Worm (Caenorhabditis elegans) whole organism, L1 larva: ENCODE measurements around the gene C07D10.1.

Source experiments
- C04F5.9 ChIP-seq: sonication (generic microtip); optimal IDR thresholded peaks from 2 replicates; lab custom pipeline; 2016; ENCODE audit warnings: missing genetic modification characterization, missing compliant biosample characterization
- C34B4.2 ChIP-seq: sonication (generic microtip); optimal IDR thresholded peaks from 2 replicates; lab custom pipeline; 2017; ENCODE audit warnings: mild to moderate bottlenecking, missing genetic modification characterization, missing compliant biosample characterization
- F16B12.6 ChIP-seq: fragments of 150-350 bp; optimal IDR thresholded peaks from 2 replicates; lab custom pipeline; 2014; ENCODE audit warnings: missing biosample characterization, missing genetic modification characterization
- Y116A8C.19 ChIP-seq: sonication (generic microtip); optimal IDR thresholded peaks from 2 replicates; lab custom pipeline; 2016; ENCODE audit warnings: missing compliant biosample characterization, missing genetic modification characterization, borderline replicate concordance
- aha-1 ChIP-seq: fragments of 150-350 bp; optimal IDR thresholded peaks from 2 replicates; lab custom pipeline; 2014; ENCODE audit warnings: missing biosample characterization, missing genetic modification characterization
- aly-2 ChIP-seq: fragments of 150-350 bp; optimal IDR thresholded peaks from 2 replicates; lab custom pipeline; 2014; ENCODE audit warnings: missing biosample characterization, missing genetic modification characterization
- ama-1 ChIP-seq: fragments of 150-350 bp; optimal IDR thresholded peaks from 2 replicates; lab custom pipeline; 2014
- blmp-1 ChIP-seq: fragments of 150-350 bp; optimal IDR thresholded peaks from 2 replicates; lab custom pipeline; 2014; ENCODE audit warnings: missing biosample characterization, missing genetic modification characterization
- ceh-82 ChIP-seq, 3 experiments: fragments of 150-350 bp in 1 of 3; sonication (generic microtip) in 2 of 3; optimal IDR thresholded peaks; 2 replicates each; lab custom pipeline; 2014 to 2017; ENCODE audit warnings: missing biosample characterization in 3 of 3, missing genetic modification characterization in 3 of 3
- ceh-90 ChIP-seq: sonication (generic microtip); optimal IDR thresholded peaks from 2 replicates; lab custom pipeline; 2016; ENCODE audit warnings: missing genetic modification characterization, missing compliant biosample characterization
- dpl-1 ChIP-seq, 3 experiments: fragments of 150-350 bp in 2 of 3; sonication (generic microtip) in 1 of 3; optimal IDR thresholded peaks; 2 replicates each; lab custom pipeline; 2014 to 2017; ENCODE audit warnings: missing biosample characterization in 3 of 3, missing genetic modification characterization in 3 of 3, missing genetic modification reagents in 3 of 3
- dsc-1 ChIP-seq: sonication (generic microtip); optimal IDR thresholded peaks from 2 replicates; lab custom pipeline; 2016; ENCODE audit warnings: mild to moderate bottlenecking, missing genetic modification characterization, missing compliant biosample characterization
- efl-1 ChIP-seq, 4 experiments: fragments of 150-350 bp; optimal IDR thresholded peaks in 3 of 4; peaks in 1 of 4; 1 replicate in 1 of 4; 2 replicates in 3 of 4; lab custom pipeline; 2014; ENCODE audit warnings: missing biosample characterization in 2 of 4, missing genetic modification characterization in 2 of 4, missing genetic modification reagents in 2 of 4
- fkh-10 ChIP-seq: sonication (generic microtip); optimal IDR thresholded peaks from 2 replicates; lab custom pipeline; 2017; ENCODE audit warnings: missing biosample characterization, missing genetic modification reagents, missing genetic modification characterization
- fkh-4 ChIP-seq: sonication (generic microtip); optimal IDR thresholded peaks from 2 replicates; lab custom pipeline; 2016; ENCODE audit warnings: missing compliant biosample characterization, missing genetic modification characterization, borderline replicate concordance
- fkh-8 ChIP-seq: sonication (generic microtip); optimal IDR thresholded peaks from 2 replicates; lab custom pipeline; 2016; ENCODE audit warnings: mild to moderate bottlenecking, missing genetic modification characterization, missing compliant biosample characterization
- hlh-4 ChIP-seq: sonication (generic microtip); optimal IDR thresholded peaks from 2 replicates; lab custom pipeline; 2016; ENCODE audit warnings: mild to moderate bottlenecking, missing genetic modification characterization, missing compliant biosample characterization
- irx-1 ChIP-seq: sonication (generic microtip); optimal IDR thresholded peaks from 2 replicates; lab custom pipeline; 2016; ENCODE audit warnings: missing genetic modification characterization, missing compliant biosample characterization
- isw-1 ChIP-seq: fragments of 200-800 bp; sonication (Bioruptor generic); IDR thresholded peaks from 2 replicates; pipeline ENCODE4 v1.3.6; 2022; ENCODE audit warnings: missing genetic modification characterization, missing compliant biosample characterization
- jun-1 ChIP-seq: fragments of 150-350 bp; optimal IDR thresholded peaks from 2 replicates; lab custom pipeline; 2014; ENCODE audit warnings: missing biosample characterization, missing genetic modification reagents, missing genetic modification characterization
- lin-13 ChIP-seq: fragments of 150-350 bp; optimal IDR thresholded peaks from 2 replicates; lab custom pipeline; 2014; ENCODE audit warnings: missing biosample characterization, missing genetic modification reagents, missing genetic modification characterization
- lin-14 ChIP-seq: fragments of 200-800 bp; sonication (Bioruptor generic); optimal IDR thresholded peaks from 2 replicates; lab custom pipeline; 2018; ENCODE audit warnings: mild to moderate bottlenecking, missing genetic modification characterization, moderate library complexity, missing compliant biosample characterization
- lin-35 ChIP-seq, 2 experiments: fragments of 150-350 bp; optimal IDR thresholded peaks; 2 replicates each; lab custom pipeline; 2014; ENCODE audit warnings: missing biosample characterization in 2 of 2, missing genetic modification characterization in 2 of 2, missing genetic modification reagents in 2 of 2
- lsy-2 ChIP-seq, 2 experiments: fragments of 150-350 bp; optimal IDR thresholded peaks; 2 replicates each; lab custom pipeline; 2014; ENCODE audit warnings: missing biosample characterization in 2 of 2, missing genetic modification characterization in 2 of 2
- mab-9 ChIP-seq: fragments of 200-800 bp; sonication (Bioruptor generic); IDR thresholded peaks from 2 replicates; pipeline ENCODE4 v1.3.6; 2022; ENCODE audit warnings: missing genetic modification reagents, missing genetic modification characterization, missing compliant biosample characterization
- nhr-11 ChIP-seq: fragments of 150-350 bp; optimal IDR thresholded peaks from 2 replicates; lab custom pipeline; 2014; ENCODE audit warnings: missing biosample characterization, missing genetic modification characterization
- nhr-12 ChIP-seq: sonication (generic microtip); optimal IDR thresholded peaks from 2 replicates; lab custom pipeline; 2017; ENCODE audit warnings: missing biosample characterization, missing genetic modification characterization
- nhr-20 ChIP-seq: sonication (generic microtip); optimal IDR thresholded peaks from 2 replicates; lab custom pipeline; 2016; ENCODE audit warnings: mild to moderate bottlenecking, missing genetic modification characterization, missing compliant biosample characterization
- nhr-47 ChIP-seq: sonication (generic microtip); optimal IDR thresholded peaks from 2 replicates; lab custom pipeline; 2016; ENCODE audit warnings: mild to moderate bottlenecking, missing genetic modification characterization, moderate library complexity, missing compliant biosample characterization
- nhr-71 ChIP-seq: sonication (generic microtip); optimal IDR thresholded peaks from 2 replicates; lab custom pipeline; 2016; ENCODE audit warnings: mild to moderate bottlenecking, missing genetic modification characterization, moderate library complexity, missing compliant biosample characterization
- nhr-76 ChIP-seq: sonication (generic microtip); optimal IDR thresholded peaks from 2 replicates; lab custom pipeline; 2017; ENCODE audit warnings: missing biosample characterization, missing genetic modification characterization
- nhr-77 ChIP-seq: fragments of 150-350 bp; optimal IDR thresholded peaks from 2 replicates; lab custom pipeline; 2014; ENCODE audit warnings: missing biosample characterization, missing genetic modification characterization
- nhr-85 ChIP-seq: sonication (generic microtip); peaks from one replicate; lab custom pipeline; 2016; ENCODE audit warnings: missing genetic modification characterization, inconsistent platforms, missing compliant biosample characterization
- nhr-90 ChIP-seq: sonication (generic microtip); optimal IDR thresholded peaks from 2 replicates; lab custom pipeline; 2016; ENCODE audit warnings: mild to moderate bottlenecking, missing genetic modification characterization, missing compliant biosample characterization; ENCODE audit not compliant: poor library complexity
- pag-3 ChIP-seq: sonication (generic microtip); optimal IDR thresholded peaks from 2 replicates; lab custom pipeline; 2017; ENCODE audit warnings: missing genetic modification characterization, mild to moderate bottlenecking, missing compliant biosample characterization, antibody characterized with exemption, borderline replicate concordance; ENCODE audit not compliant: insufficient read depth
- pqm-1 ChIP-seq: sonication (generic microtip); optimal IDR thresholded peaks from 3 replicates; lab custom pipeline; 2017; ENCODE audit warnings: missing biosample characterization, missing genetic modification characterization
- rnt-1 ChIP-seq: sonication (generic microtip); optimal IDR thresholded peaks from 2 replicates; lab custom pipeline; 2016; ENCODE audit warnings: mild to moderate bottlenecking, missing genetic modification characterization, moderate library complexity, missing compliant biosample characterization
- skn-1 ChIP-seq: fragments of 150-350 bp; optimal IDR thresholded peaks from 2 replicates; lab custom pipeline; 2014; ENCODE audit warnings: missing biosample characterization, missing genetic modification characterization
- snu-23 ChIP-seq: sonication (generic microtip); optimal IDR thresholded peaks from 2 replicates; lab custom pipeline; 2016; ENCODE audit warnings: missing genetic modification characterization, missing compliant biosample characterization
- sptf-1 ChIP-seq: fragments of 150-350 bp; optimal IDR thresholded peaks from 2 replicates; lab custom pipeline; 2014; ENCODE audit warnings: missing biosample characterization, missing genetic modification characterization
- sup-37 ChIP-seq: fragments of 200-800 bp; sonication (Bioruptor generic); optimal IDR thresholded peaks from 2 replicates; lab custom pipeline; 2018; ENCODE audit warnings: mild to moderate bottlenecking, missing genetic modification characterization, missing compliant biosample characterization
- swsn-7 ChIP-seq: sonication (generic microtip); optimal IDR thresholded peaks from 2 replicates; lab custom pipeline; 2016; ENCODE audit warnings: missing genetic modification characterization, missing compliant biosample characterization
- tlp-1 ChIP-seq: fragments of 150-350 bp; optimal IDR thresholded peaks from 2 replicates; lab custom pipeline; 2014; ENCODE audit warnings: missing biosample characterization, missing genetic modification characterization
- unc-130 ChIP-seq: fragments of 150-350 bp; optimal IDR thresholded peaks from 2 replicates; lab custom pipeline; 2017; ENCODE audit warnings: missing biosample characterization, missing genetic modification characterization, inconsistent platforms
- unc-30 ChIP-seq: sonication (generic microtip); optimal IDR thresholded peaks from 2 replicates; lab custom pipeline; 2017; ENCODE audit warnings: missing biosample characterization, missing genetic modification characterization
- xbp-1 ChIP-seq: sonication (generic microtip); optimal IDR thresholded peaks from 2 replicates; lab custom pipeline; 2016; ENCODE audit warnings: missing genetic modification characterization, missing compliant biosample characterization

The C07D10.1 gene

DNA sequence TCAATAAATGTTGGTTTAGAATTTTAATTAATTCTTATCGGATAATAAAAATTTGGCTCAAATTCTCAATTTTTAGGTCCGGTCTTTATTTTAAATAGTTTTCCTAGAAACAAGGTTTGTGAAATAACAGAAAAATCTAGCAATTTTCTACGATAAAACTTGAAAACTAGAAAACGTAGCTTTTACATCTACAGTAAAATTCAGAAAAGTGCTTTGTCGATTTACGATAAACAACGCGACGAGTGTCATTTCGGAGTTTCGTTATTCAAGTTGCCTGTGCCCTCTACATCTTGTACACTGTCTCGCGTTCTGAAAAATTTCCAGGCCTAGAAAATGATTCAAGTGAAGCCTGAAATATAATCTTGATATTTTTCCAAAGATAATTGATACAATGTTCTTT is 42.0 kb upstream of the C07D10.1 start:
- TF ChIP-seq lin-13 (GFP tag; lab: Kevin White, UChicago), result no peak
- TF ChIP-seq xbp-1 (tag; lab: Kevin White, UChicago), result peak; percentile 67
- TF ChIP-seq aly-2 (tag; lab: Kevin White, UChicago), result no peak
- TF ChIP-seq pqm-1, result no peak
- TF ChIP-seq sptf-1 (tag; lab: Kevin White, UChicago), result no peak
- TF ChIP-seq fkh-10 (GFP tag; lab: Kevin White, UChicago), result no peak
- peak; percentile 44 for TF ChIP-seq blmp-1 (tag; lab: Kevin White, UChicago)
- no peak for TF ChIP-seq dsc-1 (tag; lab: Kevin White, UChicago)
- TF ChIP-seq skn-1 (tag; lab: Kevin White, UChicago), result peak; percentile 34
- TF ChIP-seq ceh-90 (tag; lab: Kevin White, UChicago), result no peak
- peak in 1 of 3 experiments; percentile 37 for TF ChIP-seq ceh-82 (tag; optimal IDR thresholded peaks at IDR 0.05; lab: Kevin White, UChicago)
- peak; percentile 5 for TF ChIP-seq nhr-85 (tag; lab: Kevin White, UChicago)
- TF ChIP-seq efl-1 (optimal IDR thresholded peaks at IDR 0.05; lab: Kevin White, UChicago), result peak; percentile 38 to 51
- peak; percentile 27 to 65 for TF ChIP-seq efl-1 (GFP tag; optimal IDR thresholded peaks at IDR 0.05 in 1 of 2; lab: Kevin White, UChicago)
- TF ChIP-seq mab-9 (GFP tag; lab: Robert Waterston, UW), result no peak
- TF ChIP-seq lin-35 (GFP tag; optimal IDR thresholded peaks at IDR 0.05; lab: Kevin White, UChicago), result peak; percentile 26 to 58
- TF ChIP-seq aha-1 (tag; lab: Kevin White, UChicago), result no peak
- no peak for TF ChIP-seq nhr-76 (tag; lab: Kevin White, UChicago)
- no peak for TF ChIP-seq fkh-8
- TF ChIP-seq lsy-2 (tag; optimal IDR thresholded peaks at IDR 0.05; lab: Kevin White, UChicago), result peak in 1 of 2 experiments; percentile 80
- TF ChIP-seq snu-23, result peak; percentile 30
- TF ChIP-seq dpl-1 (GFP tag; optimal IDR thresholded peaks at IDR 0.05; lab: Kevin White, UChicago), result peak; percentile 9 to 42 (median 33)

DNA sequence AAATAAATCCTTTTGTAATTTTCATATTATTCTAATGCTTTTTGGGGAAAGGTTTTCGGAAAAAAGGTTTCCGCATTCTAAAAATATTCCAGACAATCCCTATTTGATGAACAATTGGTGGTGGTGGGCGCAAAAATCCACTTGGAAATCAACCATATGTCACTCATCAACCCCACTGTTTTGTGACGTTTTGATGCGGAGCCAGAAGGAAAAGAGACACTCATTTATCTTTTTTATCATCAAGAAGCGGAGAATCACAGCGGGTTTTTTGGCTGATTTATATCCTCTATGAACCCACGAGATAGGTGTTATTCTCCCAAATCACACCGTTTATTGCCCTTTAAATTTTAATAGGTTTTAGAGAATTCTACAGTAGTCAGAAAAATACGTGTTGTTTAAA is 41.6 kb upstream of the C07D10.1 start:
- no peak for TF ChIP-seq fkh-8
- TF ChIP-seq ama-1 (lab: Kevin White, UChicago), result no peak
- TF ChIP-seq lin-14, result peak; percentile 30
- TF ChIP-seq rnt-1, result peak; percentile 68
- TF ChIP-seq nhr-71 (tag; lab: Kevin White, UChicago), result peak; percentile 8

ce11 chrII:7358489-7358943 is 40.3 kb upstream of the C07D10.1 start, which contains the start of gene insc-1:
Gene insc-1, plus strand, starts transcription at chrII:7358893.
- TF ChIP-seq blmp-1 (tag; lab: Kevin White, UChicago) (peak; percentile 97), sup-37 (GFP tag; lab: Kevin White, UChicago) (no peak)
- TF ChIP-seq, all 84 proteins: peak for 1

- TF ChIP-seq tlp-1 (tag; lab: Kevin White, UChicago) (no peak), fkh-4 (tag; lab: Kevin White, UChicago) (no peak), F16B12.6 (no peak), Y116A8C.19 (tag; lab: Kevin White, UChicago) (no peak), nhr-77 (tag; lab: Kevin White, UChicago) (no peak), fkh-8 (no peak), C34B4.2 (tag; lab: Kevin White, UChicago) (no peak), mab-9 (GFP tag; lab: Robert Waterston, UW) (no peak), pag-3 (tag; lab: Kevin White, UChicago) (peak; percentile 9), nhr-71 (tag; lab: Kevin White, UChicago) (peak; percentile 47), lsy-2 (tag; optimal IDR thresholded peaks at IDR 0.05; lab: Kevin White, UChicago) (peak; percentile 14 to 57), sup-37 (GFP tag; lab: Kevin White, UChicago) (no peak), isw-1 (GFP tag; lab: Robert Waterston, UW) (no peak), pqm-1 (no peak), nhr-11 (tag; lab: Kevin White, UChicago) (no peak), unc-30 (tag; lab: Kevin White, UChicago) (no peak), nhr-12 (tag; lab: Kevin White, UChicago) (no peak), C04F5.9 (tag; lab: Kevin White, UChicago) (no peak), blmp-1 (tag; lab: Kevin White, UChicago) (peak; percentile 61), lin-13 (GFP tag; lab: Kevin White, UChicago) (no peak), nhr-90 (tag; lab: Kevin White, UChicago) (no peak), nhr-20 (peak; percentile 36), hlh-4 (no peak), ceh-90 (tag; lab: Kevin White, UChicago) (no peak), swsn-7 (tag; lab: Kevin White, UChicago) (no peak), nhr-47 (tag; lab: Kevin White, UChicago) (no peak), irx-1 (no peak), unc-130 (tag; lab: Kevin White, UChicago) (no peak), lin-35 (GFP tag; optimal IDR thresholded peaks at IDR 0.05; lab: Kevin White, UChicago) (peak in 1 of 2 experiments; percentile 24), jun-1 (tag; lab: Kevin White, UChicago) (no peak)
Observed at ce11 chrII:7363990-7364455, 34.8 kb upstream of the C07D10.1 start, which contains the start of gene msra-1. Gene msra-1, minus strand, starts transcription at chrII:7364040.
